Worm (Caenorhabditis elegans): ENCODE data around the gene C32D5.4.
A peak's percentile ranks its signal among the peaks of the same experiment; 100 is the strongest.

Gene C32D5.4

ce11 chrII:6322081-6322480 lies 798 bp downstream of the C32D5.4 start:
- TF ChIP-seq fax-1 (tag; optimal IDR thresholded peaks at IDR 0.05) (no peak), ztf-16 (tag; optimal IDR thresholded peaks at IDR 0.05) (no peak), tbx-2 (tag; optimal IDR thresholded peaks at IDR 0.05) (no peak), fkh-10 (GFP tag; optimal IDR thresholded peaks at IDR 0.05) (no peak)

DNA sequence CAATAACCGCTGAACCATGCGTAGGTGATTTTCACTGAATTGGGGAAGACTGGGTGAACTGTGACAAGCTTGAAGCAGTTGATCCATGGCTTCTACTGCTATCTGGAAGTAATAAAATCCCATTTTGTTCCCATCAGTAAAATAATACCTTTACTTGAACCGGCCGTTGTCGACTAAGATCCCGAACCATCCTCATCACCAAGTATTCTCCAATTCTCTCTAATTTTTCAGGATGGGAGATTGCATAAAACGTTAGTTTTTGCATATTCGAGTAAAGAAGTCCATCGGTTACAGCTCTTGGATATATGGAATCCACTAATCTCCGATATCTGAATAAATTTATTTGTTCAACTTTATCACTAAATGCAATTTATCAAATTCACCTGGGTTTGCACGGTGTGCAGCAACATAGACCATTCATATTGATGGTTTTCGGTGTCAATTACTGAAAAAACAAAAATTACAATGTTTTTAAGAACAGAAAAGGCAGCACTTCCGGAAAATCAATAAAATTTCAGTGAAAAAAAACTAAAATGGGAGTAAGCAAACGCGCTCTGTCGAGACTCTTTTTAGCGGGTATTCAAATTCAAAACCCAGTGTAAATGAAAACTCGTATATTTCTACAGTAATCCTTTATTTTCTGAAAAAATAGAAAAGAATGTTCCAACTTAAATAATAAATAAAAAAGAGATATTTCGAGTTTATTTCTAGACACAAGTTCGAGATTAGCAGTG lies 2.1 kb downstream of the C32D5.4 start, which contains the start of gene efr-3:
Gene efr-3 (minus strand): TSS at position 505 of the 734 bp plus-strand sequence.
- TF ChIP-seq unc-55 (GFP tag; optimal IDR thresholded peaks at IDR 0.05) (no peak), ceh-2 (tag; optimal IDR thresholded peaks at IDR 0.05) (no peak), ceh-6 (GFP tag; optimal IDR thresholded peaks at IDR 0.05) (no peak), ceh-14 (tag; optimal IDR thresholded peaks at IDR 0.05) (no peak), hlh-6 (tag; optimal IDR thresholded peaks at IDR 0.05) (no peak), sdc-2 (tag; optimal IDR thresholded peaks at IDR 0.05) (no peak), unc-42 (tag; optimal IDR thresholded peaks at IDR 0.05) (peak; percentile 6), pha-4 (tag; optimal IDR thresholded peaks at IDR 0.05) (no peak), ceh-48 (tag; optimal IDR thresholded peaks at IDR 0.05) (peak; percentile 90), pag-3 (tag; optimal IDR thresholded peaks at IDR 0.05; ENCODE audit: borderline replicate concordance) (no peak)

ce11 chrII:6311888-6312287 lies 11.0 kb downstream of the C32D5.4 start:
- TF ChIP-seq ceh-34 (tag; optimal IDR thresholded peaks at IDR 0.05) (no peak), pqm-1 (tag; optimal IDR thresholded peaks at IDR 0.05) (no peak), pag-3 (tag; optimal IDR thresholded peaks at IDR 0.05; ENCODE audit: borderline replicate concordance) (no peak), lin-11 (tag; optimal IDR thresholded peaks at IDR 0.05) (no peak), F13H6.1 (tag; optimal IDR thresholded peaks at IDR 0.05) (no peak), madf-2 (tag; optimal IDR thresholded peaks at IDR 0.05) (no peak), ceh-48 (tag; optimal IDR thresholded peaks at IDR 0.05) (no peak), hlh-13 (GFP tag; optimal IDR thresholded peaks at IDR 0.05) (no peak), ceh-19 (GFP tag; optimal IDR thresholded peaks at IDR 0.05) (no peak), ceh-2 (tag; optimal IDR thresholded peaks at IDR 0.05) (no peak), dve-1 (tag; optimal IDR thresholded peaks at IDR 0.05) (no peak), syd-9 (tag; optimal IDR thresholded peaks at IDR 0.05) (no peak), fkh-10 (GFP tag; optimal IDR thresholded peaks at IDR 0.05) (no peak), hlh-6 (tag; optimal IDR thresholded peaks at IDR 0.05) (no peak), pha-4 (tag; optimal IDR thresholded peaks at IDR 0.05) (no peak), ahr-1 (tag; optimal IDR thresholded peaks at IDR 0.05) (no peak), Y22D7AL.16 (tag; optimal IDR thresholded peaks at IDR 0.05) (no peak), rnt-1 (tag; optimal IDR thresholded peaks at IDR 0.05) (no peak), mec-3 (tag; optimal IDR thresholded peaks at IDR 0.05; ENCODE audit: borderline replicate concordance) (no peak)

- TF ChIP-seq unc-3 (GFP tag; conservative IDR thresholded peaks at IDR 0.05) (no peak), unc-3 (tag; optimal IDR thresholded peaks at IDR 0.05) (no peak), hlh-15 (tag; optimal IDR thresholded peaks at IDR 0.05) (no peak), tbx-2 (tag; optimal IDR thresholded peaks at IDR 0.05) (no peak), ceh-14 (tag; optimal IDR thresholded peaks at IDR 0.05) (no peak), sdc-2 (tag; optimal IDR thresholded peaks at IDR 0.05) (no peak), ceh-45 (GFP tag; IDR thresholded peaks at IDR 0.05) (no peak), pax-1 (tag; optimal IDR thresholded peaks at IDR 0.05) (no peak), unc-86 (tag; optimal IDR thresholded peaks at IDR 0.05) (no peak), sox-4 (tag; optimal IDR thresholded peaks at IDR 0.05) (no peak), elt-2 (tag; optimal IDR thresholded peaks at IDR 0.05) (no peak), ceh-22 (tag; optimal IDR thresholded peaks at IDR 0.05) (no peak), hlh-8 (tag; optimal IDR thresholded peaks at IDR 0.05) (no peak), fkh-6 (tag; optimal IDR thresholded peaks at IDR 0.05) (no peak)
Measured at ce11 chrII:6311459-6311858, 11.4 kb downstream of the C32D5.4 start.
